Worm (Caenorhabditis elegans): ENCODE data around the gene sdz-36.

- TF ChIP-seq Y116A8C.19 (tag; optimal IDR thresholded peaks at IDR 0.05; ENCODE audit: borderline replicate concordance): no peak
- no peak for TF ChIP-seq nhr-77 (tag; optimal IDR thresholded peaks at IDR 0.05)
- no peak for TF ChIP-seq unc-86 (tag; optimal IDR thresholded peaks at IDR 0.05)
- no peak for TF ChIP-seq elt-3 (tag; optimal IDR thresholded peaks at IDR 0.05)
- no peak for TF ChIP-seq ama-1 (optimal IDR thresholded peaks at IDR 0.05)
- no peak for TF ChIP-seq zag-1 (tag; optimal IDR thresholded peaks at IDR 0.05)
- no peak for TF ChIP-seq lsy-2 (tag; optimal IDR thresholded peaks at IDR 0.05)
Measured at ce11 chrIV:9653184-9653583, 37.6 kb upstream of the sdz-36 start, which contains the start of gene F58G6.3.

Measured in whole organism, L1 larva.